Fruit fly (Drosophila melanogaster) whole organism, embryonic: ENCODE measurements around the gene ich.
A peak's percentile ranks its signal among the peaks of the same experiment; 100 is the strongest.

Source experiments
- BtbVII ChIP-seq: fragments of 200-800 bp; sonication (Bioruptor generic); optimal IDR thresholded peaks from 3 replicates; lab custom pipeline; 2017; ENCODE audit warnings: missing biosample characterization, mild to moderate bottlenecking, missing genetic modification characterization
- CG10431 ChIP-seq: fragments of 200-800 bp; sonication (Bioruptor generic); optimal IDR thresholded peaks from 3 replicates; lab custom pipeline; 2018; ENCODE audit warnings: missing biosample characterization, mild to moderate bottlenecking, missing genetic modification characterization
- CG13424 ChIP-seq: fragments of 200-800 bp; sonication (Bioruptor generic); optimal IDR thresholded peaks from 2 replicates; lab custom pipeline; 2019; ENCODE audit warnings: missing biosample characterization, mild to moderate bottlenecking, missing genetic modification characterization, moderate library complexity
- CG14667 ChIP-seq: fragments of 200-800 bp; sonication (Bioruptor generic); IDR thresholded peaks from 2 replicates; pipeline ENCODE4 v1.3.6; 2022; ENCODE audit warnings: missing biosample characterization, missing genetic modification characterization
- CG1529 ChIP-seq: fragments of 200-800 bp; sonication (Bioruptor generic); optimal IDR thresholded peaks from 3 replicates; lab custom pipeline; 2018; ENCODE audit warnings: missing biosample characterization, missing genetic modification characterization
- CG17361 ChIP-seq: fragments of 200-800 bp; sonication (Bioruptor generic); IDR thresholded peaks from 3 replicates; pipeline ENCODE4 v1.3.6; 2022; ENCODE audit warnings: missing biosample characterization, missing genetic modification characterization
- CG18262 ChIP-seq: fragments of 200-800 bp; optimal IDR thresholded peaks from 3 replicates; lab custom pipeline; 2019; ENCODE audit warnings: missing biosample characterization, mild to moderate bottlenecking, missing genetic modification characterization, moderate library complexity
- CG18476 ChIP-seq: fragments of 200-800 bp; sonication (Bioruptor generic); optimal IDR thresholded peaks from 2 replicates; lab custom pipeline; 2016; ENCODE audit warnings: missing biosample characterization, mild to moderate bottlenecking, missing genetic modification characterization
- CG2120 ChIP-seq: fragments of 200-800 bp; sonication (Bioruptor generic); optimal IDR thresholded peaks from 3 replicates; lab custom pipeline; 2016; ENCODE audit warnings: missing biosample characterization, missing genetic modification characterization
- CG2712 ChIP-seq: fragments of 200-800 bp; optimal IDR thresholded peaks from 3 replicates; lab custom pipeline; 2019; ENCODE audit warnings: missing biosample characterization, mild to moderate bottlenecking, missing genetic modification characterization, moderate library complexity
- CG31365 ChIP-seq: fragments of 200-800 bp; sonication (Bioruptor generic); optimal IDR thresholded peaks from 2 replicates; lab custom pipeline; 2018; ENCODE audit warnings: missing biosample characterization, mild to moderate bottlenecking, missing genetic modification characterization
- CG32767 ChIP-seq: fragments of 200-800 bp; sonication (Bioruptor generic); IDR thresholded peaks from 2 replicates; pipeline ENCODE4 v1.3.6; 2022; ENCODE audit warnings: missing biosample characterization, missing genetic modification characterization
- CG4707 ChIP-seq: fragments of 200-800 bp; sonication (Bioruptor generic); optimal IDR thresholded peaks from 2 replicates; lab custom pipeline; 2018; ENCODE audit warnings: missing biosample characterization, mild to moderate bottlenecking, missing genetic modification characterization, moderate library complexity
- CG7839 ChIP-seq: fragments of 200-800 bp; sonication (Bioruptor generic); optimal IDR thresholded peaks from 3 replicates; lab custom pipeline; 2018; ENCODE audit warnings: missing biosample characterization, mild to moderate bottlenecking, missing genetic modification characterization, moderate library complexity
- D ChIP-seq, 2 experiments: fragments of 200-800 bp in 1 of 2; fragments of >200 bp in 1 of 2; sonication (Bioruptor generic) in 1 of 2; optimal IDR thresholded peaks; 2 replicates in 1 of 2; 3 replicates in 1 of 2; lab custom pipeline; 2017; ENCODE audit warnings: mild to moderate bottlenecking in 1 of 2, missing biosample characterization in 1 of 2, missing genetic modification characterization in 1 of 2, missing genetic modification reagents in 1 of 2
- D19A ChIP-seq: fragments of 200-800 bp; optimal IDR thresholded peaks from 3 replicates; lab custom pipeline; 2019; ENCODE audit warnings: missing biosample characterization, mild to moderate bottlenecking, missing genetic modification characterization, moderate library complexity
- Dad ChIP-seq: fragments of 200-800 bp; sonication (Bioruptor generic); optimal IDR thresholded peaks from 3 replicates; lab custom pipeline; 2016; ENCODE audit warnings: missing biosample characterization, missing genetic modification characterization
- E2f2 ChIP-seq: fragments of 200-800 bp; sonication (Bioruptor generic); IDR thresholded peaks from 2 replicates; pipeline ENCODE4 v1.3.6; 2022; ENCODE audit warnings: missing biosample characterization, missing genetic modification characterization
- Eip74EF ChIP-seq, 2 experiments: fragments of 200-800 bp in 1 of 2; fragments of >200 bp in 1 of 2; sonication (Bioruptor generic) in 1 of 2; optimal IDR thresholded peaks; 2 replicates each; lab custom pipeline; 2017 to 2019; ENCODE audit warnings: missing biosample characterization in 2 of 2, missing genetic modification characterization in 2 of 2, mild to moderate bottlenecking in 1 of 2, moderate library complexity in 1 of 2
- HLH4C ChIP-seq: fragments of 200-800 bp; sonication (Bioruptor generic); IDR thresholded peaks from 3 replicates; pipeline ENCODE4 v1.3.6; 2022; ENCODE audit warnings: missing biosample characterization, missing genetic modification characterization; ENCODE audit not compliant: partially characterized antibody
- Hey ChIP-seq: fragments of 200-800 bp; sonication (Bioruptor generic); optimal IDR thresholded peaks from 3 replicates; lab custom pipeline; 2018; ENCODE audit warnings: missing biosample characterization, mild to moderate bottlenecking, missing genetic modification characterization
- HmgD ChIP-seq: fragments of 200-800 bp; sonication (Bioruptor generic); optimal IDR thresholded peaks from 3 replicates; lab custom pipeline; 2016; ENCODE audit warnings: missing biosample characterization, missing genetic modification characterization
- Hr39 ChIP-seq: fragments of >200 bp; optimal IDR thresholded peaks from 2 replicates; lab custom pipeline; 2017
- NK7.1 ChIP-seq: fragments of 200-800 bp; sonication (Bioruptor generic); optimal IDR thresholded peaks from 3 replicates; lab custom pipeline; 2016; ENCODE audit warnings: missing biosample characterization, missing genetic modification characterization
- Nf-YB ChIP-seq: fragments of 200-800 bp; sonication (Bioruptor generic); optimal IDR thresholded peaks from 3 replicates; lab custom pipeline; 2019; ENCODE audit warnings: missing biosample characterization, mild to moderate bottlenecking, missing genetic modification characterization, moderate library complexity
- Nf-YC ChIP-seq: fragments of 200-800 bp; optimal IDR thresholded peaks from 3 replicates; lab custom pipeline; 2019; ENCODE audit warnings: missing biosample characterization, mild to moderate bottlenecking, missing genetic modification characterization, moderate library complexity
- NfI ChIP-seq: fragments of 200-800 bp; sonication (Bioruptor generic); optimal IDR thresholded peaks from 3 replicates; lab custom pipeline; 2018; ENCODE audit warnings: missing biosample characterization, mild to moderate bottlenecking, missing genetic modification characterization, moderate library complexity
- PHDP ChIP-seq: fragments of 200-800 bp; sonication (Bioruptor generic); optimal IDR thresholded peaks from 3 replicates; lab custom pipeline; 2018; ENCODE audit warnings: missing biosample characterization, mild to moderate bottlenecking, missing genetic modification characterization, moderate library complexity
- Sox102F ChIP-seq: fragments of 200-800 bp; sonication (Bioruptor generic); optimal IDR thresholded peaks from 2 replicates; lab custom pipeline; 2018; ENCODE audit warnings: missing biosample characterization, mild to moderate bottlenecking, missing genetic modification characterization, moderate library complexity
- Spps ChIP-seq: fragments of 200-800 bp; sonication (Bioruptor generic); optimal IDR thresholded peaks from 2 replicates; lab custom pipeline; 2018; ENCODE audit warnings: missing biosample characterization, mild to moderate bottlenecking, missing genetic modification characterization
- Ssrp ChIP-seq: fragments of 200-800 bp; sonication (Bioruptor generic); optimal IDR thresholded peaks from 2 replicates; lab custom pipeline; 2018; ENCODE audit warnings: missing biosample characterization, mild to moderate bottlenecking, missing genetic modification characterization, moderate library complexity
- ap ChIP-seq: fragments of 200-800 bp; sonication (Bioruptor generic); IDR thresholded peaks from 2 replicates; pipeline ENCODE4 v1.3.6; 2022; ENCODE audit warnings: missing biosample characterization, missing genetic modification characterization
- bbx ChIP-seq: fragments of 200-800 bp; sonication (Bioruptor generic); IDR thresholded peaks from 2 replicates; pipeline ENCODE4 v1.3.6; 2022; ENCODE audit warnings: missing biosample characterization, missing genetic modification characterization; ENCODE audit not compliant: partially characterized antibody
- da ChIP-seq: fragments of 200-800 bp; sonication (Bioruptor generic); optimal IDR thresholded peaks from 2 replicates; lab custom pipeline; 2016; ENCODE audit warnings: missing biosample characterization, missing genetic modification characterization
- dmrt11E ChIP-seq: fragments of 200-800 bp; sonication (Bioruptor generic); optimal IDR thresholded peaks from 3 replicates; lab custom pipeline; 2018; ENCODE audit warnings: missing biosample characterization, mild to moderate bottlenecking, missing genetic modification characterization, moderate library complexity
- emc ChIP-seq: fragments of 200-800 bp; sonication (Bioruptor generic); optimal IDR thresholded peaks from 2 replicates; lab custom pipeline; 2016; ENCODE audit warnings: missing biosample characterization, missing genetic modification characterization
- gem ChIP-seq: fragments of 200-800 bp; sonication (Bioruptor generic); optimal IDR thresholded peaks from 2 replicates; lab custom pipeline; 2019; ENCODE audit warnings: missing biosample characterization, mild to moderate bottlenecking, missing genetic modification characterization, moderate library complexity
- grau ChIP-seq: fragments of 200-800 bp; optimal IDR thresholded peaks from 3 replicates; lab custom pipeline; 2019; ENCODE audit warnings: missing biosample characterization, mild to moderate bottlenecking, missing genetic modification characterization, moderate library complexity
- inv ChIP-seq: fragments of 200-800 bp; sonication (Bioruptor generic); IDR thresholded peaks from 2 replicates; pipeline ENCODE4 v1.3.6; 2022; ENCODE audit warnings: missing biosample characterization, missing genetic modification characterization; ENCODE audit not compliant: partially characterized antibody
- kni ChIP-seq: fragments of 200-800 bp; sonication (Bioruptor generic); optimal IDR thresholded peaks from 3 replicates; lab custom pipeline; 2017; ENCODE audit warnings: mild to moderate bottlenecking, missing biosample characterization, missing genetic modification reagents, missing genetic modification characterization
- luna ChIP-seq: fragments of 200-800 bp; sonication (Bioruptor generic); optimal IDR thresholded peaks from 2 replicates; lab custom pipeline; 2016; ENCODE audit warnings: missing biosample characterization, missing genetic modification characterization
- maf-S ChIP-seq: fragments of 200-800 bp; sonication (Bioruptor generic); optimal IDR thresholded peaks from 2 replicates; lab custom pipeline; 2016; ENCODE audit warnings: missing biosample characterization, missing genetic modification characterization
- pfk ChIP-seq: fragments of 200-800 bp; sonication (Bioruptor generic); optimal IDR thresholded peaks from 2 replicates; lab custom pipeline; 2018; ENCODE audit warnings: missing biosample characterization, mild to moderate bottlenecking, missing genetic modification characterization, moderate library complexity
- pnt ChIP-seq: fragments of 200-800 bp; sonication (Bioruptor generic); optimal IDR thresholded peaks from 3 replicates; lab custom pipeline; 2016; ENCODE audit warnings: missing biosample characterization, missing genetic modification characterization
- sens ChIP-seq: fragments of 200-800 bp; sonication (Bioruptor generic); peaks from one replicate; lab custom pipeline; 2016; ENCODE audit warnings: missing biosample characterization, missing genetic modification characterization
- slou ChIP-seq: fragments of 200-800 bp; sonication (Bioruptor generic); optimal IDR thresholded peaks from 3 replicates; lab custom pipeline; 2016; ENCODE audit warnings: missing biosample characterization, missing genetic modification characterization
- trem ChIP-seq: fragments of 200-800 bp; optimal IDR thresholded peaks from 3 replicates; lab custom pipeline; 2019; ENCODE audit warnings: missing biosample characterization, mild to moderate bottlenecking, missing genetic modification characterization, moderate library complexity

ich gene

DNA sequence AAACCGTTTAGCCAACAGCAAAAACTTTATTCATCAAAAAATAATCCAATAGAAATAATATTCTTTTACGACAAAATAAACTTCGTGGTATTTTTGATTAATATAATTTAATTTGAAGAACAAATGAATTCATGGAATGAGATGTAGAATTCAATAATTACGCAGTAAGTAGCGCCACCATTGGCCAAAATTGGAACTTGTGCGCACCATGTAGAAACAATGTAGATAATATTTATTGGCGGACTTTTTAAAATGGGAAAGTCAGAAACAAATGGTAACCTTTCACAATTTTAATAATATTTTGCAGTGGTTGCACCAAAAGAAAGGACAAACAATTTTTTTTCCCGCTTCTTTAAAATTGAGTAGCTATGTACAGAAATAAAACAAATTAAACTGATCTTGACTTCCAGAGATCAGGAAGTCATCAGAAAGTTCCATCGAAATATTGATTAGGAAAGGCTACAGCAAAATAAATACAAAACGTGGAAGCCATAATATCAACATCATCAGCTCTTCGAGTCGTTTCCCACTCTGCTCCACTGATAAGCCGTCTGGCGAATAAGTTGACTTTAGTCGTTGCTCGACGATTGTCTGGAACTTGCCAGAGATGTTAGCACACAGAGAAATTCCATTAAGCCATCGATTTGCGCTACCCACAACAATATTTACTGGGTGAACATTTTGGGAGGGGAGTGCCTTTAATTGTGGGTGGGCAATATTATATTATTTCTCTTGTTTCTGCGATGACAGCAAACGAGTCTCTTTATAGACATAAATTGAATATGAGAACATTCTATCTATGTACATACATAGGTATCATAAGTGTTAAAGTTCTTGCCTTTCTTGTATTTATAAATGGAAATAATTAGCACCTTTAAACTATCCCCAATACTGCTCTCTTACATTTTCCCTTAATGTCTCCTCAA, 17.3 kb upstream of the ich start (continued):
- TF ChIP-seq CG1529 (no peak), Dad (peak; percentile 1), CG2120 (GFP tag; lab: Kevin White, UChicago) (peak; percentile 2), pnt (GFP tag; lab: Kevin White, UChicago) (peak; percentile 10), gem (tag; lab: Kevin White, UChicago) (peak; percentile 1), HmgD (peak; percentile 11), grau (tag; lab: Kevin White, UChicago) (peak; percentile 38), CG32767 (GFP tag; lab: Robert Waterston, UW) (no peak), NK7.1 (GFP tag; lab: Kevin White, UChicago) (peak; percentile 10), slou (GFP tag; lab: Kevin White, UChicago) (peak; percentile 25), pfk (GFP tag; lab: Kevin White, UChicago) (peak; percentile 18), CG17361 (GFP tag; lab: Robert Waterston, UW) (peak; percentile 35; the same call in 1 of the 3 replicates), emc (GFP tag; lab: Kevin White, UChicago) (no peak), E2f2 (GFP tag; lab: Robert Waterston, UW) (peak; percentile 98), kni (GFP tag; lab: Kevin White, UChicago) (no peak), Nf-YB (GFP tag; lab: Kevin White, UChicago) (no peak), NfI (GFP tag; lab: Kevin White, UChicago) (peak; percentile 24), HLH4C (GFP tag; lab: Robert Waterston, UW) (peak; percentile 39; the same call in 1 of the 3 replicates), inv (GFP tag; lab: Robert Waterston, UW) (peak; percentile 36; the same call in 1 of the 2 replicates), luna (GFP tag; lab: Kevin White, UChicago) (peak; percentile 11), CG4707 (GFP tag; lab: Kevin White, UChicago) (no peak), Nf-YC (peak; percentile 38), CG13424 (tag; lab: Kevin White, UChicago) (no peak), sens (GFP tag; lab: Kevin White, UChicago) (peak; percentile 53)
- TF ChIP-seq, all 482 proteins: peak for 116

DNA sequence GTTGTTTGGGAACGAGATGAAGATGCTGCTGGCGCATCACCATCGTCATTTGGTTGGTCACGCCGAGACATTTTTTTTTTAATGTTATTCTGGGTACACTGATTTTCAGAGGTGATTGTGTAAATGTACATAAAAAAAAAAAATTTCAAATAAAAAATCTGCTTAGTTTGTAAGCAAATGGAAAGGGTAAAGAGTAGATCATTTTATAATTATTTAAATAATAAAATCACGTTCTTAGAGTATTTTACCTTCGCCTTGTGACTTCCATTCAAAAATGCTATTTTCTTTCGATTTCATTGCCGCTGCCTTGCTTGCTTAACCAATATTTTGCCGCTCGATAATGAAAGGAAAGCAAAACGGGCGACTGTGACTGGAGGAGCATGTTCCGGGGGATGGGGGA, 15.9 kb upstream of the ich start:
- TF ChIP-seq bbx (GFP tag; lab: Robert Waterston, UW) (no peak), CG10431 (no peak), CG31365 (tag; lab: Kevin White, UChicago) (no peak), Hey (no peak), D (optimal IDR thresholded peaks at IDR 0.05; lab: Kevin White, UChicago) (no peak), D (GFP tag; optimal IDR thresholded peaks at IDR 0.05; lab: Kevin White, UChicago) (peak; percentile 50), Sox102F (GFP tag; lab: Kevin White, UChicago) (peak; percentile 75), ap (GFP tag; lab: Robert Waterston, UW) (peak; percentile 46; the same call in 1 of the 2 replicates), da (no peak), Hr39 (lab: Kevin White, UChicago) (no peak), maf-S (no peak), CG18262 (tag; lab: Kevin White, UChicago) (peak; percentile 23), D19A (tag; lab: Kevin White, UChicago) (peak; percentile 82), Eip74EF (GFP tag; optimal IDR thresholded peaks at IDR 0.05; lab: Kevin White, UChicago) (peak in 1 of 2 experiments; percentile 6), PHDP (peak; percentile 50), CG14667 (no peak; the same call in 1 of the 2 replicates), CG2712 (peak; percentile 18), trem (tag; lab: Kevin White, UChicago) (no peak), dmrt11E (tag; lab: Kevin White, UChicago) (no peak), Ssrp (tag; lab: Kevin White, UChicago) (peak; percentile 66), kni (GFP tag; lab: Kevin White, UChicago) (no peak), Spps (tag; lab: Kevin White, UChicago) (no peak), BtbVII (GFP tag; lab: Kevin White, UChicago) (no peak), CG18476 (no peak), CG7839 (peak; percentile 35)
